Fruit fly (Drosophila melanogaster): Measurements from ENCODE around the gene CG6813.
A peak's percentile ranks its signal among the peaks of the same experiment; 100 is the strongest.

CG6813 gene

DNA sequence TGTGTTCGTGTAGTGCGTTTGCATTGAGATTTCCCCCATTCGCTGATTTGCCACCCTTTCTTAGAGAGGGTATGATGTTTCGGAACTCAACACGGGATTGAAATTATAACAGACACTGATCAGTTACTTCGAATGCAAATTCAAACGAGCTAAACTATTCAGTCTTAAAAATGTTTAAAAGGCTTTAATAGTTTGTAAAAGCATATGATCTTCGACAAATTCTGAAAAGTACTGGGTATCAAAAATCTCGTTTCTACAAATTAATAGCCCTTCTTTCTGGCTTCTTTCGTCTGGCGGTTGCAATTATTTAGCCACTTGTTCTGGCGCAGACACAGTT is 44.2 kb downstream of the CG6813 start (continued):
- TF ChIP-seq nmo (GFP tag; optimal IDR thresholded peaks at IDR 0.05) (peak; percentile 74), Atf6 (GFP tag; IDR thresholded peaks at IDR 0.05) (peak; percentile 30; the same call in 1 of the 2 replicates), fd102C (GFP tag; optimal IDR thresholded peaks at IDR 0.05) (no peak), slou (GFP tag; optimal IDR thresholded peaks at IDR 0.05) (no peak), jigr1 (GFP tag; IDR thresholded peaks at IDR 0.05) (no peak), oc (tag; optimal IDR thresholded peaks at IDR 0.05) (peak; percentile 75), Bdp1 (GFP tag; optimal IDR thresholded peaks at IDR 0.05) (peak; percentile 28), fu2 (GFP tag; optimal IDR thresholded peaks at IDR 0.05) (peak; percentile 9), CG10147 (GFP tag; optimal IDR thresholded peaks at IDR 0.05) (no peak), CG3995 (GFP tag; optimal IDR thresholded peaks at IDR 0.05) (no peak), CG43689 (GFP tag; IDR thresholded peaks at IDR 0.05) (peak; percentile 66), tgo (GFP tag; IDR thresholded peaks at IDR 0.05) (peak; percentile 84), ranshi (GFP tag; IDR thresholded peaks at IDR 0.05) (peak; percentile 72), caup (GFP tag; optimal IDR thresholded peaks at IDR 0.05; ENCODE audit: severe bottlenecking) (peak; percentile 45), D19B (GFP tag; optimal IDR thresholded peaks at IDR 0.05) (peak; percentile 84), CG16813 (GFP tag; IDR thresholded peaks at IDR 0.05; ENCODE audit: partially characterized antibody) (no peak), CG7372 (GFP tag; IDR thresholded peaks at IDR 0.05) (0 out of 2 replicates have a peak, but pooled peaks have one; percentile 36), CG9727 (GFP tag; optimal IDR thresholded peaks at IDR 0.05) (peak; percentile 55), CG8388 (GFP tag; optimal IDR thresholded peaks at IDR 0.05) (peak; percentile 71), Pdp1 (GFP tag; optimal IDR thresholded peaks at IDR 0.05) (peak; percentile 44 to 58), Mes4 (GFP tag; optimal IDR thresholded peaks at IDR 0.05) (peak; percentile 61), CG9609 (GFP tag; optimal IDR thresholded peaks at IDR 0.05) (peak; percentile 69), CG14860 (GFP tag; IDR thresholded peaks at IDR 0.05; ENCODE audit: partially characterized antibody) (no peak), CG7556 (GFP tag; optimal IDR thresholded peaks at IDR 0.05) (peak; percentile 57), gce (GFP tag; IDR thresholded peaks at IDR 0.05) (peak; percentile 66; the same call in 1 of the 3 replicates), CG1233 (GFP tag; optimal IDR thresholded peaks at IDR 0.05) (peak; percentile 67), wor (GFP tag; IDR thresholded peaks at IDR 0.05) (peak; percentile 63), disco-r (GFP tag; optimal IDR thresholded peaks at IDR 0.05) (peak; percentile 30), schlank (tag; optimal IDR thresholded peaks at IDR 0.05) (peak; percentile 22), CG16863 (GFP tag; optimal IDR thresholded peaks at IDR 0.05) (peak; percentile 60), hbn (GFP tag; IDR thresholded peaks at IDR 0.05; ENCODE audit: partially characterized antibody) (no peak), CG14441 (GFP tag; IDR thresholded peaks at IDR 0.05) (peak; percentile 90), CG9437 (GFP tag; optimal IDR thresholded peaks at IDR 0.05) (peak; percentile 57), ab (GFP tag; optimal IDR thresholded peaks at IDR 0.05) (no peak), CG14710 (tag; optimal IDR thresholded peaks at IDR 0.05) (peak; percentile 21), cwo (GFP tag; optimal IDR thresholded peaks at IDR 0.05) (peak; percentile 41), CG12391 (tag; optimal IDR thresholded peaks at IDR 0.05) (peak; percentile 72), so (GFP tag; IDR thresholded peaks at IDR 0.05) (peak; percentile 57; the same call in 1 of the 3 replicates), MBD-R2 (GFP tag; IDR thresholded peaks at IDR 0.05) (0 out of 2 replicates have a peak, but pooled peaks have one; percentile 26), unc-4 (GFP tag; IDR thresholded peaks at IDR 0.05; ENCODE audit: partially characterized antibody) (no peak)

Data from whole organism, embryonic.